Worm (Caenorhabditis elegans): ENCODE measurements around the gene mlck-1.

mlck-1 gene

ce11 chrX:10058332-10058731 lies 11.3 kb downstream of the mlck-1 start, which contains the start of gene ZC373.2 (continued):
- no peak for TF ChIP-seq lin-35 (GFP tag; optimal IDR thresholded peaks at IDR 0.05)
- no peak for TF ChIP-seq lsy-2 (tag; optimal IDR thresholded peaks at IDR 0.05)

DNA sequence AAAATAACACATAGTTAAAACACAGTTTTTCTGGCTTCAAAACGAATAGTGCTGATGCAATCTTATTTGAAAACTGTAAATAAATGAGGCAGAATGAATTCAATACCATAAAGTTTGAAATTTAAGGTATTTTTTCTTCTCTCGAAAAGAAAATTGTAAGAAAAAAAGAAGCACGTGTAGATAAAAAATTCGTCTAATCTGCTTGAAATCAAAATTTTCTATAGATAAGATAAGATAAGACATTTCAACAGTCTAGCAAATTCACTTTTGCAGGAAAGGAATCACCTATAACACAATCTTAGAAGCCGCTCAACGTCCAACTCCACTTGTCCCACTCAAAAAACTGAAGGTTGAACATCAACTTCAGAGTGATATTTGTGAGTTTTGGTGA lies 15.2 kb downstream of the mlck-1 start:
- TF ChIP-seq nhr-77 (tag; optimal IDR thresholded peaks at IDR 0.05) (no peak), elt-2 (tag; optimal IDR thresholded peaks at IDR 0.05) (peak; percentile 78), mef-2 (tag; optimal IDR thresholded peaks at IDR 0.05) (no peak), blmp-1 (tag; optimal IDR thresholded peaks at IDR 0.05) (peak; percentile 13), unc-98 (GFP tag; IDR thresholded peaks at IDR 0.05) (no peak), ceh-88 (GFP tag; IDR thresholded peaks at IDR 0.05) (no peak), mdl-1 (tag; optimal IDR thresholded peaks at IDR 0.05) (no peak), ets-5 (GFP tag; IDR thresholded peaks at IDR 0.05) (no peak), elt-3 (tag; optimal IDR thresholded peaks at IDR 0.05) (peak in 3 of 6 experiments; percentile 14 to 34 (median 27)), jun-1 (tag; optimal IDR thresholded peaks at IDR 0.05) (no peak), lin-39 (tag; optimal IDR thresholded peaks at IDR 0.05) (no peak), isw-1 (GFP tag; IDR thresholded peaks at IDR 0.05) (no peak), lin-14 (GFP tag; optimal IDR thresholded peaks at IDR 0.05) (no peak), nhr-12 (tag; optimal IDR thresholded peaks at IDR 0.05) (no peak)

DNA sequence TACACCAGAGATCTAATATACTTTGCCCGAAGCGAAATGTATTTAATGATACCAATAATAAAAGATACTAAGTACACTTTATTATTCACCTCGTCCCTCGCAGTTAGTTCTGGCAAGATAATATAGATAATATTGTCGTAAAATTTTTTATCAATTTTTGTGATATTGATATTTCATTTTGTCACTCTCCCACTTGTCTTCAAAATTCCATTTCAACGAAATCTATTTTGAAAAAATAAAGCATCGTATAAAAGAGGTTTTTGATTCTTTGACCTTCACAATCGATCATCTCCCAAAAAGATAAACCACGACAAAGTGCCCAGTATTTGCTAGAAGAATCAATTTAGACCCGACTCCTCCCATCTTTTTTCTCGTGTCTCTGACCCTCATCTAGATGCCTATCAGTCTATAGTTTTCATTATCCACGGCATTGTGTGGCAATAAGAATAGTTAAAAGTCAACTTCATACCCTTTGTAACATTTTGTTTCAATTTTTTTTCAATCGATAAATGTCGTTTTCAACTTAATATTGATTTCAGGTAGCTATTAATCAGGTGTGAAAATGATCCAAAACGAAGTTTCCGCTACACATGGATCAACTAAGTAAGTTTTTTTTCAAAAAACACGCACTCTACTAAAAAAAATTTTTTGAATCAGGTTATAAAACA lies 15.7 kb downstream of the mlck-1 start, which contains the start of gene cbs-1:
TSS of gene cbs-1 (plus strand) at position 534 of the 668 bp plus-strand sequence.
- TF ChIP-seq nhr-71 (tag; optimal IDR thresholded peaks at IDR 0.05) (peak; percentile 35), lin-14 (GFP tag; optimal IDR thresholded peaks at IDR 0.05) (peak; percentile 46), F16B12.6 (tag; optimal IDR thresholded peaks at IDR 0.05) (no peak), efl-1 (optimal IDR thresholded peaks at IDR 0.05) (no peak), efl-1 (GFP tag; optimal IDR thresholded peaks at IDR 0.05 in 1 of 2) (peak in 1 of 2 experiments; percentile 64), skn-1 (tag; optimal IDR thresholded peaks at IDR 0.05) (no peak), snu-23 (GFP tag; optimal IDR thresholded peaks at IDR 0.05) (peak; percentile 16), nhr-20 (tag; optimal IDR thresholded peaks at IDR 0.05) (peak; percentile 57), nhr-85 (tag) (peak; percentile 58), elt-3 (tag; optimal IDR thresholded peaks at IDR 0.05) (peak in 1 of 6 experiments; percentile 2), jun-1 (tag; optimal IDR thresholded peaks at IDR 0.05) (no peak), elt-2 (tag; optimal IDR thresholded peaks at IDR 0.05) (peak; percentile 71)

DNA sequence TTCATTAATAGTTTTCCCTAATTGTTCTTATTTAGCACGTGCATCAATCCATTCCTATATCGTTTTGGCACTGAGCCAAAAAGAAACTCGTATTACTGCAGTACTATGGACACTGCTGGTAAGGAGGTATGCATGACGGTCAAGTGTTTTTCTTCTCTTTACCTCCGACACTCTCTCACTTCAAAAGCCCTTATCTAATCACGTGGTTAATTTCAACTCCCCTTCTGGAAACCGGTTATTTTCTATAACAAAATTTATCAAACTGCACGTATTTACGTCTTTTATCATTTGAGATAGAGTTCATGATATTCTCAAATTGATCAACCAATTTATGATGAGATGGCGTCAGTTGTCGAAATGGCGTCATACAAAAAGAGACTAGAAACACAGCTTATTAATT lies 18.0 kb downstream of the mlck-1 start:
- TF ChIP-seq isw-1 (GFP tag; IDR thresholded peaks at IDR 0.05) (no peak), aha-1 (tag; optimal IDR thresholded peaks at IDR 0.05) (no peak), lin-15B (tag; optimal IDR thresholded peaks at IDR 0.05) (no peak), mdl-1 (tag; optimal IDR thresholded peaks at IDR 0.05) (peak in 1 of 2 experiments; percentile 70), jun-1 (tag; optimal IDR thresholded peaks at IDR 0.05) (no peak), pax-3 (tag; optimal IDR thresholded peaks at IDR 0.05) (no peak), blmp-1 (tag; optimal IDR thresholded peaks at IDR 0.05) (peak; percentile 28), rnt-1 (tag; optimal IDR thresholded peaks at IDR 0.05) (no peak), hlh-4 (tag; optimal IDR thresholded peaks at IDR 0.05) (no peak), elt-2 (tag; optimal IDR thresholded peaks at IDR 0.05) (peak; percentile 96), fos-1 (tag; optimal IDR thresholded peaks at IDR 0.05) (no peak), snu-23 (GFP tag; optimal IDR thresholded peaks at IDR 0.05) (peak; percentile 54), nhr-19 (GFP tag; conservative IDR thresholded peaks at IDR 0.05) (peak; percentile 64), nhr-11 (tag; optimal IDR thresholded peaks at IDR 0.05) (no peak), nhr-20 (tag; optimal IDR thresholded peaks at IDR 0.05) (peak; percentile 88), skn-1 (tag; optimal IDR thresholded peaks at IDR 0.05) (no peak), F16B12.6 (tag; optimal IDR thresholded peaks at IDR 0.05) (no peak), nhr-90 (tag; optimal IDR thresholded peaks at IDR 0.05; ENCODE audit: poor library complexity) (peak; percentile 78), nhr-71 (tag; optimal IDR thresholded peaks at IDR 0.05) (peak; percentile 77), elt-3 (tag; optimal IDR thresholded peaks at IDR 0.05) (peak in 4 of 6 experiments; percentile 4 to 87 (median 43)), nhr-47 (tag; optimal IDR thresholded peaks at IDR 0.05) (peak; percentile 33), tbx-2 (tag; optimal IDR thresholded peaks at IDR 0.05) (peak; percentile 58), ceh-63 (GFP tag; optimal IDR thresholded peaks at IDR 0.05) (no peak), aly-2 (tag; optimal IDR thresholded peaks at IDR 0.05) (no peak), nhr-85 (tag) (peak; percentile 91), C16A3.4 (tag; optimal IDR thresholded peaks at IDR 0.05) (no peak), unc-62 (GFP tag; optimal IDR thresholded peaks at IDR 0.05) (no peak), lin-35 (GFP tag; optimal IDR thresholded peaks at IDR 0.05) (peak in 1 of 2 experiments; percentile 66), sptf-1 (tag; optimal IDR thresholded peaks at IDR 0.05) (no peak), grh-1 (GFP tag; IDR thresholded peaks at IDR 0.05) (peak; percentile 92), lir-3 (tag; optimal IDR thresholded peaks at IDR 0.05; ENCODE audit: poor library complexity) (peak; percentile 32), hlh-17 (GFP tag; optimal IDR thresholded peaks at IDR 0.05; ENCODE audit: borderline replicate concordance) (no peak), nhr-77 (tag; optimal IDR thresholded peaks at IDR 0.05) (no peak), ztf-4 (tag; optimal IDR thresholded peaks at IDR 0.05) (peak; percentile 12)

All from whole organism, L1 larva.